Worm (Caenorhabditis elegans) whole organism, late embryonic: Measurements from ENCODE around the gene haf-2.

Source experiments
- K09A11.1 ChIP-seq: sonication (generic microtip); optimal IDR thresholded peaks from 2 replicates; lab custom pipeline; 2017; ENCODE audit warnings: antibody characterized with exemption, mild to moderate bottlenecking, missing genetic modification characterization, missing compliant biosample characterization; ENCODE audit not compliant: insufficient read depth
- T23F11.4 ChIP-seq: fragments of 200-800 bp; sonication (Bioruptor generic); optimal IDR thresholded peaks from 2 replicates; lab custom pipeline; 2018; ENCODE audit warnings: mild to moderate bottlenecking, missing genetic modification characterization, missing compliant biosample characterization
- Y22D7AL.16 ChIP-seq: sonication (generic microtip); optimal IDR thresholded peaks from 2 replicates; lab custom pipeline; 2016; ENCODE audit warnings: missing genetic modification characterization, missing compliant biosample characterization
- ceh-14 ChIP-seq: sonication (generic microtip); optimal IDR thresholded peaks from 2 replicates; lab custom pipeline; 2016; ENCODE audit warnings: missing genotype, missing genetic modification characterization, missing compliant biosample characterization
- ceh-18 ChIP-seq: sonication (generic microtip); optimal IDR thresholded peaks from 2 replicates; lab custom pipeline; 2016; ENCODE audit warnings: missing genetic modification characterization, missing compliant biosample characterization
- ceh-19 ChIP-seq: fragments of 200-800 bp; sonication (Bioruptor generic); optimal IDR thresholded peaks from 2 replicates; lab custom pipeline; 2018; ENCODE audit warnings: mild to moderate bottlenecking, missing genetic modification characterization, missing compliant biosample characterization
- ceh-2 ChIP-seq: sonication (generic microtip); optimal IDR thresholded peaks from 2 replicates; lab custom pipeline; 2016; ENCODE audit warnings: missing genotype, missing genetic modification characterization, missing compliant biosample characterization
- ceh-24 ChIP-seq: sonication (generic microtip); optimal IDR thresholded peaks from 2 replicates; lab custom pipeline; 2016; ENCODE audit warnings: mild to moderate bottlenecking, missing genetic modification characterization, missing compliant biosample characterization
- ceh-31 ChIP-seq: sonication (generic microtip); optimal IDR thresholded peaks from 2 replicates; lab custom pipeline; 2016; ENCODE audit warnings: missing genetic modification characterization, missing compliant biosample characterization
- ceh-45 ChIP-seq: fragments of 200-800 bp; sonication (Bioruptor generic); IDR thresholded peaks from 2 replicates; pipeline ENCODE4 v1.3.6; 2022; ENCODE audit warnings: missing genetic modification reagents, missing genetic modification characterization, missing compliant biosample characterization
- ceh-48 ChIP-seq: sonication (generic microtip); optimal IDR thresholded peaks from 2 replicates; lab custom pipeline; 2016; ENCODE audit warnings: missing genetic modification characterization, inconsistent platforms, missing compliant biosample characterization
- dmd-4 ChIP-seq: sonication (generic microtip); optimal IDR thresholded peaks from 2 replicates; lab custom pipeline; 2016; ENCODE audit warnings: borderline replicate concordance, missing genetic modification characterization, missing compliant biosample characterization
- elt-2 ChIP-seq: sonication (generic microtip); optimal IDR thresholded peaks from 2 replicates; lab custom pipeline; 2016; ENCODE audit warnings: missing genetic modification reagents, missing genetic modification characterization, missing compliant biosample characterization
- elt-4 ChIP-seq: sonication (generic microtip); optimal IDR thresholded peaks from 2 replicates; lab custom pipeline; 2016; ENCODE audit warnings: missing genetic modification characterization, missing compliant biosample characterization
- ets-4 ChIP-seq: sonication (generic microtip); optimal IDR thresholded peaks from 2 replicates; lab custom pipeline; 2016; ENCODE audit warnings: missing genetic modification characterization, missing compliant biosample characterization
- eyg-1 ChIP-seq: sonication (generic microtip); optimal IDR thresholded peaks from 2 replicates; lab custom pipeline; 2016; ENCODE audit warnings: missing genotype, missing genetic modification characterization, missing compliant biosample characterization
- fax-1 ChIP-seq: sonication (generic microtip); optimal IDR thresholded peaks from 2 replicates; lab custom pipeline; 2016; ENCODE audit warnings: missing genotype, missing genetic modification characterization, missing compliant biosample characterization
- hlh-15 ChIP-seq: sonication (generic microtip); optimal IDR thresholded peaks from 2 replicates; lab custom pipeline; 2016; ENCODE audit warnings: missing genetic modification characterization, missing compliant biosample characterization
- npax-4 ChIP-seq: sonication (generic microtip); optimal IDR thresholded peaks from 2 replicates; lab custom pipeline; 2016; ENCODE audit warnings: missing genetic modification characterization, missing compliant biosample characterization
- pax-1 ChIP-seq: fragments of 150-350 bp; optimal IDR thresholded peaks from 2 replicates; lab custom pipeline; 2014; ENCODE audit warnings: missing biosample characterization, missing genetic modification characterization
- rnt-1 ChIP-seq: sonication (generic microtip); optimal IDR thresholded peaks from 2 replicates; lab custom pipeline; 2016; ENCODE audit warnings: missing genetic modification characterization, missing compliant biosample characterization
- sdc-2 ChIP-seq: sonication (generic microtip); optimal IDR thresholded peaks from 2 replicates; lab custom pipeline; 2016; ENCODE audit warnings: missing genotype, missing genetic modification characterization, missing compliant biosample characterization
- sox-2 ChIP-seq: fragments of 200-800 bp; sonication (Bioruptor generic); IDR thresholded peaks from 2 replicates; pipeline ENCODE4 v1.3.6; 2022; ENCODE audit warnings: missing genetic modification reagents, missing genetic modification characterization, missing compliant biosample characterization
- syd-9 ChIP-seq: sonication (generic microtip); optimal IDR thresholded peaks from 2 replicates; lab custom pipeline; 2016; ENCODE audit warnings: mild to moderate bottlenecking, missing genetic modification characterization, moderate library complexity, missing compliant biosample characterization
- tbx-2 ChIP-seq: sonication (generic microtip); optimal IDR thresholded peaks from 2 replicates; lab custom pipeline; 2016; ENCODE audit warnings: missing genetic modification characterization, missing compliant biosample characterization
- ttx-3 ChIP-seq: sonication (generic microtip); optimal IDR thresholded peaks from 2 replicates; lab custom pipeline; 2016; ENCODE audit warnings: missing genetic modification reagents, missing genetic modification characterization, missing compliant biosample characterization
- unc-55 ChIP-seq: sonication (generic microtip); optimal IDR thresholded peaks from 2 replicates; lab custom pipeline; 2017; ENCODE audit warnings: missing biosample characterization, missing genetic modification reagents, missing genetic modification characterization
- zip-5 ChIP-seq: sonication (generic microtip); optimal IDR thresholded peaks from 2 replicates; lab custom pipeline; 2016; ENCODE audit warnings: missing genetic modification characterization, missing compliant biosample characterization

haf-2 gene

DNA sequence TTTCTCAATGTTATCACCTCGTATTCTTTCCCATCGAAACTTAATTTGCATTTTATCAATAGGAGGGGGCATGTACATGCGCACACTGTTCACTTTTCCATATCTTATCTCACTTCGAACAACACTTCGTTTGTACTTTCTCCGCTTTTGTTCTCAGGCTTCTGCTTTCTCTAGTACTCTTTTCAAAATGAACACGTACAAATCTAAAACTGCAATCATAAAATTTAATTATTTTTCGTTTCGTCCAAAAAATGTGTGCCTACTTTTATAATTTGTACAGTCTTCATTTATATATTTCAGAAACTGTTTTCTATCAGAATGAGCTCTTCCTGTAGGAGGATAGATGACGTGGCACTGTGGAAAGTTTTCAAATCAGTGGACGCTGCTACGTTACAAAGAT, 42.5 kb upstream of the haf-2 start, which contains the start of gene C07D10.1:
TSS of gene C07D10.1 (plus strand) at position 301 of the 400 bp plus-strand sequence.
- TF ChIP-seq elt-2 (tag; lab: Kevin White, UChicago) (peak; percentile 11), ets-4 (tag; lab: Kevin White, UChicago) (no peak), ceh-45 (no peak)

- TF ChIP-seq ceh-2 (tag; lab: Kevin White, UChicago) (no peak), ceh-31 (tag; lab: Kevin White, UChicago) (peak; percentile 4), npax-4 (tag; lab: Kevin White, UChicago) (no peak), ets-4 (tag; lab: Kevin White, UChicago) (peak; percentile 45)
Observed at ce11 chrII:7397273-7397840, 41.1 kb upstream of the haf-2 start.

- TF ChIP-seq Y22D7AL.16 (tag; lab: Kevin White, UChicago) (no peak), ceh-18 (tag; lab: Kevin White, UChicago) (no peak), elt-4 (tag; lab: Kevin White, UChicago) (no peak), sdc-2 (tag; lab: Kevin White, UChicago) (no peak), ceh-48 (tag; lab: Kevin White, UChicago) (no peak), ceh-24 (tag; lab: Kevin White, UChicago) (no peak)
Observed at ce11 chrII:7396081-7396480, 39.9 kb upstream of the haf-2 start.

- TF ChIP-seq fax-1 (tag; lab: Kevin White, UChicago) (no peak), K09A11.1 (tag; lab: Kevin White, UChicago) (no peak), zip-5 (no peak), unc-55 (GFP tag; lab: Kevin White, UChicago) (no peak), sox-2 (GFP tag; lab: Robert Waterston, UW) (no peak), hlh-15 (tag; lab: Kevin White, UChicago) (no peak)
- TF ChIP-seq, all 69 proteins: peak for 0
Observed at ce11 chrII:7394690-7395054, 38.4 kb upstream of the haf-2 start, which contains the start of gene bath-44. TSS of gene bath-44 (plus strand) at chrII:7394955.

DNA sequence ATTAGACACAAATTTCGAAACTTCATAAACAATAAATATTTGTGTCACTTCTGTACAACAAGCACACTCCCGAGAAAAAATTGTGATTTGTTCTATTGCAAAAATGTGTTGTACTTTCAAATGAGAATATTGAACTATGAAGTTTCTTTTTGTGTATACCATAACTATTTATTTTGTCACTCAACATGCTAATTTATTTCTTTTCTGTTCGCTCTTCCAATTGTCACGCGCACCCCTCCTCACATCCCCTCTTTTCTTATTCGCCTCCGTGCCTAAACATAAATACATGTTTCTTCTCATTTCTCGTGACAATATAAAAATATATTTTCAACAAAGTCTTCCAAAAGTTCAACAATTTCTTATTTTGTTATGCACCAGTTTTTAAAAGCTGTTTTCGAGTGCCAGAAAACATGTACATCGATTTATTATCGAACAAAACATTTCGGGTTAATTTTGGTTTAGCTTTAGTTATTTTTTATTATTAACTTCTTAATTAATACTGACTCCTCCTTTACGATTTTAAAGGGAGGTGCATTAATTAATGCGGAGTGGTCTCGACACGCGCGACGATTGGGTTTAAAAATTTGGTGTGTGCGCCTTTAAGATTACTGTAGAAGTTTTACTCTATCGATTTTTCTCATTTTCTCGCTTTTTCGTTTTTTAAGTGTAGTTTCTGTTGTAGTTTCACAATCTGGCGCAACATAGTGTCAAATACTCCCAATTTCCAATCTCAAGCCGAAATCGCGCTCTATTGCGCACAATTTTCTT, 37.9 kb upstream of the haf-2 start:
- TF ChIP-seq syd-9 (tag; lab: Kevin White, UChicago) (no peak), ets-4 (tag; lab: Kevin White, UChicago) (no peak), eyg-1 (tag; lab: Kevin White, UChicago) (no peak), npax-4 (tag; lab: Kevin White, UChicago) (no peak), ceh-19 (GFP tag; lab: Kevin White, UChicago) (no peak), ceh-14 (tag; lab: Kevin White, UChicago) (no peak), hlh-15 (tag; lab: Kevin White, UChicago) (no peak), tbx-2 (tag; lab: Kevin White, UChicago) (no peak), rnt-1 (tag; lab: Kevin White, UChicago) (no peak)

ce11 chrII:7393393-7393792, 37.2 kb upstream of the haf-2 start:
- no peak for TF ChIP-seq ttx-3
- TF ChIP-seq dmd-4, result no peak
- no peak for TF ChIP-seq pax-1 (tag; lab: Kevin White, UChicago)
- TF ChIP-seq ets-4 (tag; lab: Kevin White, UChicago), result no peak
- TF ChIP-seq T23F11.4 (GFP tag; lab: Kevin White, UChicago), result no peak
